Worm (Caenorhabditis elegans) whole organism, L4 larva: ENCODE measurements around the gene F54G2.1.

ENCODE experiments used
- lin-1 ChIP-seq: fragments of 200-800 bp; sonication (Bioruptor generic); IDR thresholded peaks from 2 replicates; pipeline ENCODE4 v1.3.6; 2022; ENCODE audit warnings: missing genetic modification reagents, missing genetic modification characterization, missing compliant biosample characterization
- nhr-11 ChIP-seq: fragments of 150-350 bp; optimal IDR thresholded peaks from 2 replicates; lab custom pipeline; 2014; ENCODE audit warnings: missing biosample characterization, missing genetic modification characterization
- set-16 ChIP-seq: fragments of 200-800 bp; sonication (Bioruptor generic); IDR thresholded peaks from 2 replicates; pipeline ENCODE4 v1.3.6; 2022; ENCODE audit warnings: missing genetic modification reagents, missing genetic modification characterization, missing compliant biosample characterization
- spr-3 ChIP-seq: fragments of 200-800 bp; sonication (Bioruptor generic); optimal IDR thresholded peaks from 2 replicates; lab custom pipeline; 2018; ENCODE audit warnings: mild to moderate bottlenecking, missing genetic modification characterization, missing compliant biosample characterization

- TF ChIP-seq spr-3 = no peak
- no peak for TF ChIP-seq set-16 (GFP tag; lab: Robert Waterston, UW)
- no peak for TF ChIP-seq nhr-11 (tag; lab: Kevin White, UChicago)
- TF ChIP-seq lin-1 = no peak
Measured at ce11 chrX:2614158-2614557, 50.0 kb downstream of the F54G2.1 start.
